Worm (Caenorhabditis elegans) whole organism, L4/young adult: ENCODE measurements around the gene fbxa-65.
A peak's percentile ranks its signal among the peaks of the same experiment; 100 is the strongest.

Experiments used
- W03F9.2 ChIP-seq: fragments of 150-350 bp; optimal IDR thresholded peaks from 2 replicates; lab custom pipeline; 2014; ENCODE audit warnings: missing biosample characterization, missing genetic modification characterization
- dao-5 ChIP-seq: sonication (generic microtip); optimal IDR thresholded peaks from 2 replicates; lab custom pipeline; 2016; ENCODE audit warnings: missing genotype, missing genetic modification characterization, moderate library complexity, missing compliant biosample characterization
- him-1 ChIP-seq: sonication (generic microtip); optimal IDR thresholded peaks from 2 replicates; lab custom pipeline; 2016; ENCODE audit warnings: missing genotype, missing genetic modification reagents, missing genetic modification characterization, missing compliant biosample characterization

ce11 chrV:3315308-3315707, 31.0 kb downstream of the fbxa-65 start, which contains the start of gene arrd-19:
- no peak for TF ChIP-seq dao-5 (tag; lab: Kevin White, UChicago)
- peak; percentile 18 for TF ChIP-seq him-1
- peak; percentile 16 for TF ChIP-seq W03F9.2 (tag; lab: Kevin White, UChicago)
